Worm (Caenorhabditis elegans) whole organism, L2 larva: ENCODE measurements around the gene srp-2.

ENCODE experiments used
- F13H6.1 ChIP-seq: sonication (generic microtip); optimal IDR thresholded peaks from 2 replicates; lab custom pipeline; 2016; ENCODE audit warnings: missing genetic modification characterization, missing compliant biosample characterization
- Y55F3AM.14 ChIP-seq: fragments of 200-800 bp; sonication (Bioruptor generic); optimal IDR thresholded peaks from 2 replicates; lab custom pipeline; 2018; ENCODE audit warnings: mild to moderate bottlenecking, missing genetic modification characterization, missing compliant biosample characterization
- ZK546.5 ChIP-seq: sonication (generic microtip); optimal IDR thresholded peaks from 2 replicates; lab custom pipeline; 2017; ENCODE audit warnings: missing biosample characterization, missing genetic modification characterization
- ama-1 ChIP-seq: fragments of 150-350 bp; optimal IDR thresholded peaks from 2 replicates; lab custom pipeline; 2018; ENCODE audit warnings: inconsistent platforms
- blmp-1 ChIP-seq: sonication (generic microtip); optimal IDR thresholded peaks from 2 replicates; lab custom pipeline; 2017; ENCODE audit warnings: missing genetic modification characterization, mild to moderate bottlenecking, missing compliant biosample characterization, antibody characterized with exemption, moderate library complexity; ENCODE audit not compliant: insufficient read depth
- crh-2 ChIP-seq: sonication (generic microtip); optimal IDR thresholded peaks from 2 replicates; lab custom pipeline; 2017; ENCODE audit warnings: missing biosample characterization, missing genetic modification characterization
- dmd-4 ChIP-seq: sonication (generic microtip); optimal IDR thresholded peaks from 2 replicates; lab custom pipeline; 2017; ENCODE audit warnings: missing biosample characterization, missing genetic modification characterization
- fos-1 ChIP-seq: fragments of 150-350 bp; optimal IDR thresholded peaks from 2 replicates; lab custom pipeline; 2014; ENCODE audit warnings: missing biosample characterization, missing genetic modification characterization
- lin-13 ChIP-seq: fragments of 150-350 bp; optimal IDR thresholded peaks from 2 replicates; lab custom pipeline; 2014; ENCODE audit warnings: missing biosample characterization, missing genetic modification reagents, missing genetic modification characterization
- nhr-129 ChIP-seq: fragments of 150-350 bp; optimal IDR thresholded peaks from 2 replicates; lab custom pipeline; 2014; ENCODE audit warnings: missing biosample characterization, missing genetic modification characterization
- nhr-23 ChIP-seq: fragments of 150-350 bp; optimal IDR thresholded peaks from 2 replicates; lab custom pipeline; 2014; ENCODE audit warnings: missing biosample characterization, missing genetic modification reagents, missing genetic modification characterization
- nhr-237 ChIP-seq: fragments of 150-350 bp; optimal IDR thresholded peaks from 2 replicates; lab custom pipeline; 2014; ENCODE audit warnings: missing biosample characterization, missing genetic modification characterization
- snpc-4 ChIP-seq: fragments of 150-350 bp; optimal IDR thresholded peaks from 2 replicates; lab custom pipeline; 2014; ENCODE audit warnings: missing biosample characterization, missing genetic modification characterization
- unc-55 ChIP-seq: fragments of 150-350 bp; sonication (generic microtip); optimal IDR thresholded peaks from 3 replicates; lab custom pipeline; 2014; ENCODE audit warnings: missing biosample characterization, missing genetic modification reagents, missing genetic modification characterization
- unc-62 ChIP-seq: fragments of 150-350 bp; optimal IDR thresholded peaks from 2 replicates; lab custom pipeline; 2014; ENCODE audit warnings: missing biosample characterization, missing genetic modification reagents, missing genetic modification characterization

The srp-2 gene

ce11 chrV:808260-808659, 45.8 kb downstream of the srp-2 start:
- TF ChIP-seq fos-1 (tag; lab: Kevin White, UChicago): no peak
- TF ChIP-seq, all 48 proteins: peak for 0

- TF ChIP-seq F13H6.1 (tag; lab: Kevin White, UChicago): peak; percentile 11
- peak; percentile 23 for TF ChIP-seq unc-55 (GFP tag; lab: Kevin White, UChicago)
- TF ChIP-seq ama-1 (lab: Kevin White, UChicago): no peak
These were observed 47.9 kb downstream of the srp-2 start, which contains the start of gene R13D11.4 for ce11 chrV:810281-810862. R13D11.4 (plus strand) TSS chrV:810812.

DNA sequence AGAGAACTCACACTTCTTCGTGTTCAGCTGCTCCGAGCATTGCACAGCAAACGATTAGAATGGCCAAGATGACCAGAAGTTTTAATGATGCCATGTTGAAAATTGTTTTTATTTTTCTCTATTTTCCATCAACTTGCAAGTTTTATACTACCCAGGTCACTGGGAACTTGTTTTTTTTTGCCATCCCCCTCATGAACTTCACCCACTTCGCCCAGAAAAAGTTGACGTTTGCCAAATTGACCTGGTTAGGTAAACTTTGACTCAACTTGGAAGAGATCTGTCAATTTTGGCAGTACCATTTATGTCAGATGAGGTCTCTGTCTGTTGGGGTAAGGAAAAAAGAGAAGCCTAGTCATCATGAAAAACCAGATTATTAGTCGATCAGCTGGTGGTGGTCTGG, 50.7 kb downstream of the srp-2 start, which contains the start of gene R13D11.10:
R13D11.10 (minus strand) TSS at position 101 of the 400 bp plus-strand sequence.
- TF ChIP-seq crh-2 (tag; lab: Kevin White, UChicago) (no peak), Y55F3AM.14 (GFP tag; lab: Kevin White, UChicago) (no peak), F13H6.1 (tag; lab: Kevin White, UChicago) (no peak), nhr-129 (tag; lab: Kevin White, UChicago) (no peak), unc-55 (GFP tag; lab: Kevin White, UChicago) (no peak), unc-62 (GFP tag; lab: Kevin White, UChicago) (no peak), nhr-237 (tag; lab: Kevin White, UChicago) (no peak), blmp-1 (tag; lab: Kevin White, UChicago) (no peak), snpc-4 (tag; lab: Kevin White, UChicago) (no peak), dmd-4 (tag; lab: Kevin White, UChicago) (no peak), lin-13 (GFP tag; lab: Kevin White, UChicago) (no peak), nhr-23 (no peak), ZK546.5 (tag; lab: Kevin White, UChicago) (no peak)
